Fruit fly (Drosophila melanogaster) whole organism, pupa: ENCODE data around the gene Tet.
A peak's percentile ranks its signal among the peaks of the same experiment; 100 is the strongest.

ENCODE experiments used
- CG10348 ChIP-seq: fragments of 200-800 bp; sonication (Bioruptor generic); IDR thresholded peaks from 2 replicates; pipeline ENCODE4 v1.3.6; 2022; ENCODE audit warnings: missing biosample characterization, missing genetic modification characterization
- CG12605 ChIP-seq: fragments of 200-800 bp; sonication (Bioruptor generic); IDR thresholded peaks from 2 replicates; pipeline ENCODE4 v1.3.6; 2022; ENCODE audit warnings: missing biosample characterization, missing genetic modification characterization
- CG13204 ChIP-seq: fragments of 200-800 bp; sonication (Bioruptor generic); optimal IDR thresholded peaks from 2 replicates; lab custom pipeline; 2018; ENCODE audit warnings: missing biosample characterization, mild to moderate bottlenecking, missing genetic modification characterization, moderate library complexity
- CG14655 ChIP-seq: fragments of 200-800 bp; sonication (Bioruptor generic); optimal IDR thresholded peaks from 3 replicates; lab custom pipeline; 2017; ENCODE audit warnings: mild to moderate bottlenecking, missing biosample characterization, missing genetic modification reagents, missing genetic modification characterization
- CG15710 ChIP-seq: fragments of 200-800 bp; sonication (Bioruptor generic); optimal IDR thresholded peaks from 2 replicates; lab custom pipeline; 2018; ENCODE audit warnings: missing biosample characterization, mild to moderate bottlenecking, missing genetic modification characterization, moderate library complexity
- CG17806 ChIP-seq: fragments of 200-800 bp; sonication (Bioruptor generic); optimal IDR thresholded peaks from 2 replicates; lab custom pipeline; 2018; ENCODE audit warnings: missing biosample characterization, mild to moderate bottlenecking, missing genetic modification characterization, moderate library complexity
- CG32121 ChIP-seq: fragments of 200-800 bp; sonication (Bioruptor generic); IDR thresholded peaks from 2 replicates; pipeline ENCODE4 v1.3.6; 2022; ENCODE audit warnings: missing biosample characterization, missing genetic modification characterization
- CG34367 ChIP-seq: fragments of 200-800 bp; sonication (Bioruptor generic); optimal IDR thresholded peaks from 2 replicates; lab custom pipeline; 2018; ENCODE audit warnings: missing biosample characterization, mild to moderate bottlenecking, missing genetic modification characterization
- CG4496 ChIP-seq: fragments of 200-800 bp; sonication (Bioruptor generic); IDR thresholded peaks from 3 replicates; pipeline ENCODE4 v1.3.6; 2022; ENCODE audit warnings: missing biosample characterization, missing genetic modification characterization
- CG8159 ChIP-seq: fragments of 200-800 bp; sonication (Bioruptor generic); optimal IDR thresholded peaks from 3 replicates; lab custom pipeline; 2018; ENCODE audit warnings: missing biosample characterization, mild to moderate bottlenecking, missing genetic modification characterization, moderate library complexity
- CG8301 ChIP-seq: fragments of 200-800 bp; sonication (Bioruptor generic); optimal IDR thresholded peaks from 2 replicates; lab custom pipeline; 2018; ENCODE audit warnings: missing biosample characterization, mild to moderate bottlenecking, missing genetic modification characterization
- CG9948 ChIP-seq: fragments of 200-800 bp; sonication (Bioruptor generic); optimal IDR thresholded peaks from 2 replicates; lab custom pipeline; 2018; ENCODE audit warnings: missing biosample characterization, mild to moderate bottlenecking, missing genetic modification characterization, moderate library complexity
- D1 ChIP-seq: fragments of 200-800 bp; sonication (Bioruptor generic); optimal IDR thresholded peaks from 2 replicates; lab custom pipeline; 2018; ENCODE audit warnings: missing biosample characterization, mild to moderate bottlenecking, missing genetic modification characterization, moderate library complexity
- EcR ChIP-seq: fragments of 200-800 bp; sonication (Bioruptor generic); optimal IDR thresholded peaks from 3 replicates; lab custom pipeline; 2019; ENCODE audit warnings: missing biosample characterization, missing genetic modification characterization, mild to moderate bottlenecking, moderate library complexity, missing genetic modification reagents
- Ets98B ChIP-seq: fragments of 200-800 bp; sonication (Bioruptor generic); IDR thresholded peaks from 2 replicates; pipeline ENCODE4 v1.3.6; 2022; ENCODE audit warnings: missing biosample characterization, missing genetic modification characterization
- Pif1A ChIP-seq: fragments of 200-800 bp; sonication (Bioruptor generic); optimal IDR thresholded peaks from 3 replicates; lab custom pipeline; 2016; ENCODE audit warnings: missing biosample characterization, missing genetic modification characterization
- Pif1B ChIP-seq: fragments of 200-800 bp; sonication (Bioruptor generic); optimal IDR thresholded peaks from 3 replicates; lab custom pipeline; 2016; ENCODE audit warnings: missing biosample characterization, missing genetic modification characterization
- Snoo ChIP-seq: fragments of 200-800 bp; sonication (Bioruptor generic); optimal IDR thresholded peaks from 3 replicates; lab custom pipeline; 2017; ENCODE audit warnings: missing biosample characterization, mild to moderate bottlenecking, missing genetic modification characterization, inconsistent platforms
- gl ChIP-seq: fragments of 200-800 bp; sonication (Bioruptor generic); optimal IDR thresholded peaks from 2 replicates; lab custom pipeline; 2018; ENCODE audit warnings: missing biosample characterization, mild to moderate bottlenecking, missing genetic modification characterization
- rn ChIP-seq: fragments of 200-800 bp; sonication (Bioruptor generic); IDR thresholded peaks from 2 replicates; pipeline ENCODE4 v1.3.6; 2022; ENCODE audit warnings: missing biosample characterization, missing genetic modification characterization

The Tet gene

dm6 chr3L:2879005-2879826, at the start of gene Tet:
Gene Tet (minus strand): TSS chr3L:2879158.
- TF ChIP-seq CG13204 (peak; percentile 28), CG8301 (tag; lab: Kevin White, UChicago) (no peak), CG9948 (tag; lab: Kevin White, UChicago) (peak; percentile 23), CG4496 (GFP tag; lab: Robert Waterston, UW) (no peak)
- TF ChIP-seq, all 21 proteins: peak for 2

dm6 chr3L:2923097-2923496, 44.1 kb upstream of the Tet start:
- TF ChIP-seq CG32121 (GFP tag; lab: Robert Waterston, UW): no peak
- no peak for TF ChIP-seq Pif1B (GFP tag; lab: Kevin White, UChicago)
- TF ChIP-seq CG9948 (tag; lab: Kevin White, UChicago): no peak
- TF ChIP-seq D1 (tag; lab: Kevin White, UChicago): no peak
- no peak for TF ChIP-seq EcR (GFP tag; lab: Kevin White, UChicago)
- TF ChIP-seq CG8159 (tag; lab: Kevin White, UChicago): no peak
- no peak for TF ChIP-seq CG13204
- no peak for TF ChIP-seq CG8301 (tag; lab: Kevin White, UChicago)
- TF ChIP-seq CG12605: no peak
- no peak for TF ChIP-seq Snoo (tag; lab: Kevin White, UChicago)
- no peak for TF ChIP-seq Pif1A (GFP tag; lab: Kevin White, UChicago)
- TF ChIP-seq CG10348: no peak
- TF ChIP-seq CG4496 (GFP tag; lab: Robert Waterston, UW): no peak
- no peak for TF ChIP-seq CG14655 (GFP tag; lab: Kevin White, UChicago)
- no peak for TF ChIP-seq CG15710 (tag; lab: Kevin White, UChicago)
- TF ChIP-seq gl (tag; lab: Kevin White, UChicago): no peak
- TF ChIP-seq, all 21 proteins: peak for 0

dm6 chr3L:2918628-2919027, 39.7 kb upstream of the Tet start:
- TF ChIP-seq EcR (GFP tag; lab: Kevin White, UChicago) (no peak), CG8301 (tag; lab: Kevin White, UChicago) (no peak), CG8159 (tag; lab: Kevin White, UChicago) (no peak), Snoo (tag; lab: Kevin White, UChicago) (no peak), CG15710 (tag; lab: Kevin White, UChicago) (no peak), CG9948 (tag; lab: Kevin White, UChicago) (no peak), CG17806 (no peak), CG32121 (GFP tag; lab: Robert Waterston, UW) (no peak), CG14655 (GFP tag; lab: Kevin White, UChicago) (no peak), rn (GFP tag; lab: Robert Waterston, UW) (no peak)
- TF ChIP-seq, all 21 proteins: peak for 0

dm6 chr3L:2916554-2916953, 37.6 kb upstream of the Tet start, which contains the start of gene CG9970:
Gene CG9970 (minus strand): TSS chr3L:2916654.
- no peak for TF ChIP-seq CG8301 (tag; lab: Kevin White, UChicago)

- TF ChIP-seq CG34367 (no peak), CG8301 (tag; lab: Kevin White, UChicago) (no peak), CG17806 (no peak), CG14655 (GFP tag; lab: Kevin White, UChicago) (no peak), Pif1B (GFP tag; lab: Kevin White, UChicago) (no peak), CG4496 (GFP tag; lab: Robert Waterston, UW) (no peak), CG10348 (no peak), EcR (GFP tag; lab: Kevin White, UChicago) (no peak)
- TF ChIP-seq, all 21 proteins: peak for 0
Measured at dm6 chr3L:2913291-2913690, 34.3 kb upstream of the Tet start.

dm6 chr3L:2909523-2910042, 30.6 kb upstream of the Tet start:
- TF ChIP-seq CG12605 (no peak), Ets98B (GFP tag; lab: Robert Waterston, UW) (no peak), CG13204 (no peak), CG32121 (GFP tag; lab: Robert Waterston, UW) (no peak), CG9948 (tag; lab: Kevin White, UChicago) (no peak), Snoo (tag; lab: Kevin White, UChicago) (no peak), CG10348 (no peak), Pif1B (GFP tag; lab: Kevin White, UChicago) (no peak), rn (GFP tag; lab: Robert Waterston, UW) (no peak), CG17806 (no peak)

dm6 chr3L:2906404-2906803, 27.4 kb upstream of the Tet start:
- TF ChIP-seq CG8159 (tag; lab: Kevin White, UChicago) (no peak), CG32121 (GFP tag; lab: Robert Waterston, UW) (peak; percentile 21; the same call in 1 of the 2 replicates), gl (tag; lab: Kevin White, UChicago) (no peak), Pif1A (GFP tag; lab: Kevin White, UChicago) (no peak)
